Fruit fly (Drosophila melanogaster): ENCODE data around the gene CG13698.
A peak's percentile ranks its signal among the peaks of the same experiment; 100 is the strongest.

CG13698 gene

DNA sequence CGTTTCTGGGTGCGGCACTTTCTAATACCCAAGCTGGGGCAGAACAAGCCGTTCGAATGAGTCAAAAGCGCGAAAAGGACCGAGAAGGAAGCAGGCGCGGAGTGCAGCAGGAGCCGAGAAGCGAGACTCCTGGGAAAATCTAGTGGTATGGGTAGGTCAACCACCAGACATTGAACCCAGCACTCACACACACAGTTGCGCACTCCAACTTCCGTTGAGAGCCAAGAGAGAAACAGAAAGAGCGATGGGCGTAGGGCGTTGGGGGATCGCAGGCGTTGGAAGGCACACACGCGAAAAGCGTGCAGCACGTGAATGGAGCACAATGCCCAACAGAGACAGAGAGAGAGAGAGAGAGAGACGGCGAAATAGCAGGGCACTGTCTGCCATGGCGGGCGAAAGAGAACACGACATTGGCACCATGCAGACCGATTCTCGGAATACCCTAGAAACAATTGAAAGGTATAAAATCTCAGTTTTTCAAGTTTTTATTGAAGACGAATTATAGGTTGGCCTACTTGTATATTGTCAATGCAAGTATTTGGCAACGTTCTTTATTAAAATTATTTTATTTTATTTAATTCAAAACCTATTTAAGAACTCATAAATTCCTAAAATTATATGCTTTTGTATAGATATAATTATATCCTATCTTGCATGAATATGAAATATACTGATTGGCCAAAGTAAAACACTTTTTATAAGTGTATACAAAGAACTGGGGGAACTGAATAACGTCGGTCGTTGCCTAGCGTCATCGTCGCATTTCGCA is 28.1 kb downstream of the CG13698 start (continued):
- no peak for TF ChIP-seq CG13123 (GFP tag; optimal IDR thresholded peaks at IDR 0.05)
- TF ChIP-seq CG31388 (GFP tag; optimal IDR thresholded peaks at IDR 0.05), result no peak
- TF ChIP-seq CG31224 (GFP tag; IDR thresholded peaks at IDR 0.05), result no peak
- TF ChIP-seq CG3281 (GFP tag; optimal IDR thresholded peaks at IDR 0.05), result no peak
- no peak for TF ChIP-seq sd (tag; optimal IDR thresholded peaks at IDR 0.05)
- TF ChIP-seq D19B (GFP tag; optimal IDR thresholded peaks at IDR 0.05), result no peak
- TF ChIP-seq CG18619 (GFP tag; optimal IDR thresholded peaks at IDR 0.05), result no peak
- TF ChIP-seq abd-A (tag; optimal IDR thresholded peaks at IDR 0.05), result no peak
- TF ChIP-seq inv (GFP tag; IDR thresholded peaks at IDR 0.05; ENCODE audit: partially characterized antibody), result no peak
- TF ChIP-seq gsb-n (tag; optimal IDR thresholded peaks at IDR 0.05), result no peak
- TF ChIP-seq CG10366 (GFP tag; IDR thresholded peaks at IDR 0.05), result no peak
- peak; percentile 61 for TF ChIP-seq CG13424 (tag; optimal IDR thresholded peaks at IDR 0.05)
- no peak for TF ChIP-seq br (optimal IDR thresholded peaks at IDR 0.05)
- no peak for TF ChIP-seq bigmax (GFP tag; optimal IDR thresholded peaks at IDR 0.05)
- TF ChIP-seq CG7839 (tag; optimal IDR thresholded peaks at IDR 0.05), result no peak
- TF ChIP-seq CG31365 (tag; optimal IDR thresholded peaks at IDR 0.05), result no peak
- TF ChIP-seq cg (GFP tag; optimal IDR thresholded peaks at IDR 0.05), result peak; percentile 3
- no peak for TF ChIP-seq CG34376 (GFP tag; optimal IDR thresholded peaks at IDR 0.05)
- no peak for TF ChIP-seq Xbp1 (GFP tag; optimal IDR thresholded peaks at IDR 0.05)
- no peak for TF ChIP-seq gro (GFP tag; optimal IDR thresholded peaks at IDR 0.05)
- TF ChIP-seq CG13775 (GFP tag; optimal IDR thresholded peaks at IDR 0.05), result no peak
- 0 out of 2 replicates have a peak, but pooled peaks have one; percentile 26 for TF ChIP-seq ttk (GFP tag; IDR thresholded peaks at IDR 0.05)
- no peak for TF ChIP-seq CG1647 (GFP tag; optimal IDR thresholded peaks at IDR 0.05)
- TF ChIP-seq CG4707 (GFP tag; optimal IDR thresholded peaks at IDR 0.05), result no peak
- TF ChIP-seq Dip2 (GFP tag; IDR thresholded peaks at IDR 0.05), result no peak
- no peak for TF ChIP-seq CG8478 (optimal IDR thresholded peaks at IDR 0.05)
- TF ChIP-seq klu (GFP tag; IDR thresholded peaks at IDR 0.05), result no peak
- no peak for TF ChIP-seq odd (GFP tag; optimal IDR thresholded peaks at IDR 0.05)
- no peak for TF ChIP-seq Antp (GFP tag; optimal IDR thresholded peaks at IDR 0.05)
- TF ChIP-seq peb (GFP tag; IDR thresholded peaks at IDR 0.05), result no peak
- no peak for TF ChIP-seq CG10462 (GFP tag; optimal IDR thresholded peaks at IDR 0.05)
- peak; percentile 1 for TF ChIP-seq Abd-B (GFP tag; optimal IDR thresholded peaks at IDR 0.05)
- TF ChIP-seq CG11696 (GFP tag; IDR thresholded peaks at IDR 0.05), result no peak
- TF ChIP-seq CG18476 (GFP tag; optimal IDR thresholded peaks at IDR 0.05), result no peak
- no peak for TF ChIP-seq CG2116 (GFP tag; optimal IDR thresholded peaks at IDR 0.05)
- TF ChIP-seq CG6683 (GFP tag; optimal IDR thresholded peaks at IDR 0.05), result no peak
- no peak; the same call in 2 of the 3 replicates for TF ChIP-seq tgo (GFP tag; IDR thresholded peaks at IDR 0.05)
- no peak for TF ChIP-seq CG10565 (GFP tag; optimal IDR thresholded peaks at IDR 0.05)
- TF ChIP-seq ssp (GFP tag; IDR thresholded peaks at IDR 0.05), result no peak
- TF ChIP-seq Hey (tag; optimal IDR thresholded peaks at IDR 0.05), result no peak
- TF ChIP-seq Oaz (GFP tag; IDR thresholded peaks at IDR 0.05), result no peak
- TF ChIP-seq sob (GFP tag; IDR thresholded peaks at IDR 0.05), result no peak
- no peak for TF ChIP-seq luna (GFP tag; optimal IDR thresholded peaks at IDR 0.05)
- TF ChIP-seq CG16813 (GFP tag; IDR thresholded peaks at IDR 0.05; ENCODE audit: partially characterized antibody), result no peak
- TF ChIP-seq H2.0 (GFP tag; IDR thresholded peaks at IDR 0.05), result peak; percentile 32; the same call in 1 of the 2 replicates
- no peak for TF ChIP-seq MTF-1 (GFP tag; optimal IDR thresholded peaks at IDR 0.05; ENCODE audit: borderline replicate concordance)
- TF ChIP-seq Mes4 (GFP tag; optimal IDR thresholded peaks at IDR 0.05), result no peak
- TF ChIP-seq nom (GFP tag; optimal IDR thresholded peaks at IDR 0.05), result peak; percentile 86
- no peak for TF ChIP-seq hkb (optimal IDR thresholded peaks at IDR 0.05)
- TF ChIP-seq hkb (GFP tag; IDR thresholded peaks at IDR 0.05), result no peak
- no peak for TF ChIP-seq Myb (GFP tag; optimal IDR thresholded peaks at IDR 0.05)
